Worm (Caenorhabditis elegans) whole organism, early embryonic: ENCODE data around the gene str-82.

Source experiments
- B0310.2 ChIP-seq: sonication (generic microtip); optimal IDR thresholded peaks from 2 replicates; lab custom pipeline; 2016; ENCODE audit warnings: mild to moderate bottlenecking, missing genetic modification characterization, missing compliant biosample characterization
- F13C5.2 ChIP-seq: sonication (generic microtip); optimal IDR thresholded peaks from 2 replicates; lab custom pipeline; 2017; ENCODE audit warnings: mild to moderate bottlenecking, missing genetic modification characterization, inconsistent platforms, missing compliant biosample characterization
- aly-1 ChIP-seq: sonication (generic microtip); optimal IDR thresholded peaks from 2 replicates; lab custom pipeline; 2016; ENCODE audit warnings: missing genetic modification characterization, missing compliant biosample characterization
- ama-1 ChIP-seq: fragments of 150-350 bp; optimal IDR thresholded peaks from 2 replicates; lab custom pipeline; 2014
- ceh-13 ChIP-seq: fragments of 200-800 bp; sonication (Bioruptor generic); optimal IDR thresholded peaks from 2 replicates; lab custom pipeline; 2018; ENCODE audit warnings: mild to moderate bottlenecking, missing genetic modification characterization, missing compliant biosample characterization
- ceh-36 ChIP-seq: sonication (generic microtip); optimal IDR thresholded peaks from 2 replicates; lab custom pipeline; 2016; ENCODE audit warnings: missing genetic modification characterization, inconsistent platforms, missing compliant biosample characterization
- ets-7 ChIP-seq: sonication (generic microtip); optimal IDR thresholded peaks from 2 replicates; lab custom pipeline; 2016; ENCODE audit warnings: missing genotype, missing genetic modification characterization, missing compliant biosample characterization
- flt-1 ChIP-seq: fragments of 200-800 bp; sonication (Bioruptor generic); IDR thresholded peaks from 2 replicates; pipeline ENCODE4 v1.3.6; 2022; ENCODE audit warnings: missing genetic modification characterization, missing compliant biosample characterization
- hmbx-1 ChIP-seq: sonication (generic microtip); optimal IDR thresholded peaks from 2 replicates; lab custom pipeline; 2016; ENCODE audit warnings: mild to moderate bottlenecking, missing genetic modification characterization, missing compliant biosample characterization
- hmg-4 ChIP-seq: fragments of 200-800 bp; sonication (Bioruptor generic); optimal IDR thresholded peaks from 2 replicates; lab custom pipeline; 2018; ENCODE audit warnings: mild to moderate bottlenecking, missing genetic modification characterization, missing compliant biosample characterization
- hnd-1 ChIP-seq: sonication (generic microtip); optimal IDR thresholded peaks from 2 replicates; lab custom pipeline; 2016; ENCODE audit warnings: missing genetic modification characterization, missing compliant biosample characterization
- pes-1 ChIP-seq: fragments of 200-800 bp; sonication (Bioruptor generic); IDR thresholded peaks from 2 replicates; pipeline ENCODE4 v1.3.6; 2022; ENCODE audit warnings: missing genetic modification reagents, missing genetic modification characterization, missing compliant biosample characterization
- scrt-1 ChIP-seq: fragments of 200-800 bp; sonication (Bioruptor generic); IDR thresholded peaks from 2 replicates; pipeline ENCODE4 v1.3.6; 2022; ENCODE audit warnings: missing genetic modification characterization, missing compliant biosample characterization
- sea-1 ChIP-seq: fragments of 200-800 bp; sonication (Bioruptor generic); conservative IDR thresholded peaks from 2 replicates; pipeline ENCODE4 v1.3.6; 2022; ENCODE audit warnings: missing genetic modification characterization, missing compliant biosample characterization
- tbx-11 ChIP-seq: fragments of 200-800 bp; sonication (Bioruptor generic); IDR thresholded peaks from 2 replicates; pipeline ENCODE4 v1.3.6; 2022; ENCODE audit warnings: missing genetic modification characterization, missing compliant biosample characterization
- tbx-37 ChIP-seq: fragments of 200-800 bp; sonication (Bioruptor generic); conservative IDR thresholded peaks from 2 replicates; pipeline ENCODE4 v1.3.6; 2022; ENCODE audit warnings: missing genetic modification reagents, missing genetic modification characterization, missing compliant biosample characterization
- tra-4 ChIP-seq: sonication (generic microtip); optimal IDR thresholded peaks from 2 replicates; lab custom pipeline; 2017; ENCODE audit warnings: missing genetic modification characterization, missing compliant biosample characterization

The str-82 gene

DNA sequence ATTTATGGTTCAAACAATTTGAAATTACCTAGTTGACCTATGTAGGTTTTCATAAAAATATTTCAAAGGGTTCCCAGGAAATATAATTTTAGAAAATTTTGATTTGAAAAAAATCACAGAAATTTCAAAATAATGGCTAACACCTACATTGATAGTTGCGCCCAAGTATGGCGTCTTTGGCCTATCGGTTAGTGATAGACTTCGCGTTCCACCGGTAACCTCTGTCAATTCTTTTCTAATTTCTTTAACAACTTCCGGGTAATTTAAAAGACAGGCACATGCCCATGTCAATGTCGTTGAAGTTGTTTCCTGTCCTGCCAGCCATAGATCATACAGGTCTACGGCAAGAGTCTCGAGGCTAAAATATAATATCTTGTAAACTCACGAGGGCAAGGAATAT is 5.5 kb upstream of the str-82 start:
- no peak for TF ChIP-seq F13C5.2 (tag; lab: Kevin White, UChicago)
- TF ChIP-seq tbx-37 = no peak
- TF ChIP-seq hnd-1 (tag; lab: Kevin White, UChicago) = no peak
- no peak for TF ChIP-seq sea-1
- no peak for TF ChIP-seq scrt-1
- no peak for TF ChIP-seq tbx-11 (GFP tag; lab: Robert Waterston, UW)
- TF ChIP-seq ceh-36 = no peak
- TF ChIP-seq flt-1 (GFP tag; lab: Robert Waterston, UW) = no peak
- TF ChIP-seq hmg-4 = no peak
- no peak for TF ChIP-seq ama-1 (lab: Kevin White, UChicago)
- TF ChIP-seq pes-1 (GFP tag; lab: Robert Waterston, UW) = no peak
- TF ChIP-seq aly-1 = no peak
- no peak for TF ChIP-seq ets-7 (tag; lab: Kevin White, UChicago)
- no peak for TF ChIP-seq ceh-13 (GFP tag; lab: Kevin White, UChicago)
- no peak for TF ChIP-seq tra-4 (tag; lab: Kevin White, UChicago)
- TF ChIP-seq B0310.2 = no peak
- TF ChIP-seq hmbx-1 = no peak

DNA sequence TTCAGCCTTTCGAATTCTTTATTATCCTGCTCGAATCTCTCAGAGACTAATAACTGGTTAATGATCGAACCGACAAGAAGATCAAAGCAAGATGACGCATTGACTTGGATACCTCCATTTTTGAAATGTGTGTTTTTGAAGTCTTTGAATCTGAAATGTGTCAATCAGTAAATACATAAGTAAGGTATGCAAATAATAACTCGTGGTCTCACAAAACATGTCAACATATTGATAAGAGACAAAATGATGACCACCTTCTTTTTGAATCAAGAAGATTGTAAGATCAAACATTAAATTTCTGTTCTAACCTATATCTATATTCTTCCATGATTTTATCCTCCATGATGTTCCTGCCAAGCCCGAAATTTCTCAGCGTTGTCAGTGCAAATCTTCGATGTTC is 4.8 kb upstream of the str-82 start:
- TF ChIP-seq hmbx-1 (no peak), tbx-11 (GFP tag; lab: Robert Waterston, UW) (no peak), ama-1 (lab: Kevin White, UChicago) (no peak), tra-4 (tag; lab: Kevin White, UChicago) (no peak)

DNA sequence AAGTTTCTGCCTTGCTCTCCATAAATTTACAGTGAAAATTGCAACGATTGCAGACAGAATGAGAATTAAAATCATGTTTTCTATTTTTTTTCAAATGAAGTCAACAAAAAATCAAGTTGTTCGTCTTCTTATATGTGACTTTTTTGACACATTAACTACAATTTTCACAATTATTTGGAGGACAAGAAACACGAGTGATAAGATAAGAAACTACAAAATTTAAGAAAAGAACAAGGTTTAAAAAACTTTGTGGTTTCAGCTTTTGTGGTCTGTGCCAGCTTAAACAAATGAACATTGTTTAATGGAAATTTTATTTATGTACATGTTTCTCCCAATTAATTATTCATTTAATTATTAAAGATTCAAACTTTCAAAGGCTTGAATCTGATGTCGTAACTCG is 4.1 kb upstream of the str-82 start, which contains the start of gene cyp-34A9:
Gene cyp-34A9 (minus strand): TSS at position 131 of the 400 bp plus-strand sequence.
- TF ChIP-seq aly-1 (no peak), ceh-36 (no peak)

DNA sequence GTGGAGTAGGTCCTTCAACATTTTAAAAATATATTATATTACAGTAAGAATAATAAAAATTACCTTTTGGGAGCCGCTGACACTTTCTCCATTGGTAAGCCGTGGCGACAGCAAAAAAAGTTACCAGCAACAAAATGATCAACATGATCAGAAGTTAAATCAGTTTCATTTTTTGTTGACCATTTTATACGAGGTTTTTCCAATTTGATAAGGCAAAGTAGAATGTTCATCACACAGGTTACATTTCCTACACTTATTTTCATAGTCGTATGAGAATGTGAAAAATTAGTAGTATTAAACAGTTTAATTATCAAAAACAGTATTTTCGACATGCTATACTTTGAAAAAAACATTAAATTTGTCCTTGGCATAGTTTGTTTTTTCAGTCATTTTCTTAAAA is 1.6 kb upstream of the str-82 start, which contains the start of gene cyp-34A10:
Gene cyp-34A10 (minus strand): TSS at position 146 of the 400 bp plus-strand sequence.
- no peak for TF ChIP-seq ceh-36
- no peak for TF ChIP-seq ets-7 (tag; lab: Kevin White, UChicago)
- no peak for TF ChIP-seq tbx-11 (GFP tag; lab: Robert Waterston, UW)

DNA sequence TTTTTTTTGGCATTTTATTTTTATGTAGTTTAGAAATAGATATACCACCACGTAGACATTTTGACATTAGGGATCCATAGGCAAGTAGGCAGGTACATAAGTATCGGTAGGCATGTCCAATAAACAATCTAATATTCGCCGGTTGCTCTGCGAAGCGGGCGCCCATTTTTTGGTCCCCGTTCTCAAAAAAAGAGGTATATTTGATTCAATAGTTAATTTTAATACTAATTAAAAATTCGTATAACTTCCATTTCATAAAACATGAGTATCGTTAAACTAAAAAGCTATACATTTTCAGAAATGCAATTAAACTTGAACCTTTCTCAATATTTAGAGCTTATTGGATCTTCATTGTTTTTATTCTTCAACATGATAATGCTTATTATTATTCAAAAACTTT is 2.5 kb downstream of the str-82 start, which contains the start of gene str-83:
Gene str-83 (plus strand): TSS at position 301 of the 400 bp plus-strand sequence.
- TF ChIP-seq ets-7 (tag; lab: Kevin White, UChicago) (no peak), tbx-37 (no peak), ceh-13 (GFP tag; lab: Kevin White, UChicago) (no peak), hnd-1 (tag; lab: Kevin White, UChicago) (no peak), scrt-1 (no peak), ceh-36 (no peak), aly-1 (no peak), B0310.2 (no peak), F13C5.2 (tag; lab: Kevin White, UChicago) (no peak), pes-1 (GFP tag; lab: Robert Waterston, UW) (no peak)

DNA sequence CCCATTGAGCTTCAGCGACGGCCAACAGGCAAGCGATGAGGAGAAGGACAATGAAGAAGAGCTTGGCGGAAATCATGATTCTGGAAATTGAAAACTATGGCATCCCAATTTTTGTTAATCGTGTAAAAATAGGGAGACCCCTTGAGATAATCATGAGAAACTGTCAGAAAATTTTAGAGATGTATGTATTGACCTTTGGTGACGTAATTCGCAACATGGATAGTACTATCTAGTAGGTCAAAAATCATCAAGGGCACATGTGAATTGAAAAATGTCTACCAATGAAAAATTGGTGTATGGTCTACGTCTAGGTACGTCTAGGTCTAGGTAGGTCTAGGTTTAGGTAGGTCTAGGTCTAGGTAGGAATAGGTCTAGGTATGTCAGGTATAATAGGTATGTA is 4.6 kb downstream of the str-82 start, which contains the start of gene nlp-34:
Gene nlp-34 (minus strand): TSS at position 82 of the 400 bp plus-strand sequence.
- TF ChIP-seq pes-1 (GFP tag; lab: Robert Waterston, UW) = no peak
- TF ChIP-seq flt-1 (GFP tag; lab: Robert Waterston, UW) = no peak
- no peak for TF ChIP-seq B0310.2
- no peak for TF ChIP-seq ceh-13 (GFP tag; lab: Kevin White, UChicago)
- TF ChIP-seq ets-7 (tag; lab: Kevin White, UChicago) = no peak
- no peak for TF ChIP-seq scrt-1
- no peak for TF ChIP-seq ceh-36
- TF ChIP-seq tbx-11 (GFP tag; lab: Robert Waterston, UW) = no peak
- TF ChIP-seq ama-1 (lab: Kevin White, UChicago) = no peak
- no peak for TF ChIP-seq sea-1
- TF ChIP-seq tbx-37 = no peak
- no peak for TF ChIP-seq F13C5.2 (tag; lab: Kevin White, UChicago)
- TF ChIP-seq tra-4 (tag; lab: Kevin White, UChicago) = no peak
- TF ChIP-seq hmbx-1 = no peak
- TF ChIP-seq hmg-4 = no peak
- TF ChIP-seq aly-1 = no peak
- TF ChIP-seq hnd-1 (tag; lab: Kevin White, UChicago) = no peak

DNA sequence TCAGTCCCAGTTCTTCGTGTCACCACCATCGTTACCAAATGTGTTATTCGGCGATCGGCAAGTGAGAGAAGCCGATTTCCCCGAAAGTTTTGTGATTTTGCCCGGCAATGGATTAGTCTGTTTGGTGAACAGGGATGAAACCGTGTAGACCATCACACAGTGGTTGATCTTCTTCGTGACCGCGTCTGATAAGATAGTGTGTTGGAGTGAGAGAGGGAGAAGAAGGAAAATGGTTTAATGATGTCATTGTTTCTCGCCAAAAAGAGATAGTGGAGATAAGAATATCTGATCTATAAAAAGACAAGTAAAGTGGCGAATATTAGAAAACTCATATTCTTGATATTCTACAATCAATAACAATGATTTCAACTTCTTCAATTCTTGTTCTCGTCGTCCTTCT is 5.4 kb downstream of the str-82 start, which contains the start of gene nlp-31:
Gene nlp-31 (plus strand): TSS at position 237 of the 400 bp plus-strand sequence.
- TF ChIP-seq aly-1 (no peak), ceh-13 (GFP tag; lab: Kevin White, UChicago) (no peak), flt-1 (GFP tag; lab: Robert Waterston, UW) (no peak), tbx-11 (GFP tag; lab: Robert Waterston, UW) (no peak), tra-4 (tag; lab: Kevin White, UChicago) (no peak), ceh-36 (no peak), pes-1 (GFP tag; lab: Robert Waterston, UW) (no peak), hmg-4 (no peak), ama-1 (lab: Kevin White, UChicago) (no peak), hmbx-1 (no peak), tbx-37 (no peak), ets-7 (tag; lab: Kevin White, UChicago) (no peak), hnd-1 (tag; lab: Kevin White, UChicago) (no peak)

DNA sequence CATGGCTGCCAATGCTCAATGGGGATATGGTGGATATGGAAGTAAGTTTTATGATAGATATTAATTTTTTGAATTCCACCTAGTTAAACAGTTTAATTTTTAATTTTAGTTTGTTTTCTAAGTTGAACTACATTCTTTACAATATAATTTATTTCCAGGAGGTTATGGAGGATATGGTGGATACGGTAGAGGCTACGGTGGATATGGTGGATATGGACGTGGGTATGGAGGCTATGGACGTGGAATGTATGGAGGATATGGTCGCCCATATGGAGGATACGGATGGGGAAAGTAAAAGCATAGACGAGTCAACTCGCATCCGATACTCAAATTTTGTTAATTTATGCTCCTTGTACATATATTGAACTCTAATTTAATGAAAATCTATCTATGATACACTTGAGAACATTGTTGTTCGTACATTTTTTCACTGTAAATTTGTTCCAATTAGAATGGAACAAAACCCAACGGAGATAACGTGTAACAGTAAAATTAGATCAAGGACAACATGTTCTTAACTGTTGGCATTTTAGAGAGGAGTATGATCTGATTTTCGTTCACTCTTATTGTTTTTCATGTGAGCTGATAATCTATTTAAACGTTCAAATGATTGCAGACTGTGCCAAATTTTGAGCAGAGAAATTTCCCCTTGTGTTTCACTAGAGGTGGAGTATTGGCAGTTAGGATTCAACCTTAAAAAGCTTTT is 5.9 kb downstream of the str-82 start:
- TF ChIP-seq tbx-11 (GFP tag; lab: Robert Waterston, UW) = no peak
- no peak for TF ChIP-seq B0310.2
- TF ChIP-seq scrt-1 = no peak
- no peak for TF ChIP-seq hnd-1 (tag; lab: Kevin White, UChicago)
- no peak for TF ChIP-seq F13C5.2 (tag; lab: Kevin White, UChicago)
- no peak for TF ChIP-seq ceh-36
- no peak for TF ChIP-seq hmg-4
- TF ChIP-seq tbx-37 = no peak
- no peak for TF ChIP-seq ceh-13 (GFP tag; lab: Kevin White, UChicago)
- no peak for TF ChIP-seq pes-1 (GFP tag; lab: Robert Waterston, UW)
- TF ChIP-seq sea-1 = no peak
- TF ChIP-seq ets-7 (tag; lab: Kevin White, UChicago) = no peak
- no peak for TF ChIP-seq aly-1
- TF ChIP-seq tra-4 (tag; lab: Kevin White, UChicago) = no peak
- TF ChIP-seq flt-1 (GFP tag; lab: Robert Waterston, UW) = no peak
- no peak for TF ChIP-seq hmbx-1
- no peak for TF ChIP-seq ama-1 (lab: Kevin White, UChicago)
